Worm (Caenorhabditis elegans): ENCODE results near the gene mat-2.

- TF ChIP-seq him-1 (tag; optimal IDR thresholded peaks at IDR 0.05) = no peak
- no peak for TF ChIP-seq W03F9.2 (tag; optimal IDR thresholded peaks at IDR 0.05)
Measured at ce11 chrII:11163291-11163690, 50.8 kb downstream of the mat-2 start.

All from whole organism, L4/young adult.